Worm (Caenorhabditis elegans): ENCODE data around the gene ZK1055.6.

Gene ZK1055.6

ce11 chrV:6554308-6554707, 48.1 kb downstream of the ZK1055.6 start, which contains the start of gene K04A8.19:
K04A8.19 (minus strand) TSS chrV:6554408.
- TF ChIP-seq pes-1 (GFP tag; IDR thresholded peaks at IDR 0.05) (no peak), hmg-4 (GFP tag; optimal IDR thresholded peaks at IDR 0.05) (no peak), tbx-37 (GFP tag; conservative IDR thresholded peaks at IDR 0.05) (no peak), hnd-1 (tag; optimal IDR thresholded peaks at IDR 0.05) (no peak), ets-7 (tag; optimal IDR thresholded peaks at IDR 0.05) (no peak), flt-1 (GFP tag; IDR thresholded peaks at IDR 0.05) (no peak), aly-1 (tag; optimal IDR thresholded peaks at IDR 0.05) (no peak), hmbx-1 (tag; optimal IDR thresholded peaks at IDR 0.05) (no peak), tra-4 (tag; optimal IDR thresholded peaks at IDR 0.05) (no peak), sea-1 (GFP tag; conservative IDR thresholded peaks at IDR 0.05) (no peak), ama-1 (optimal IDR thresholded peaks at IDR 0.05) (no peak), F13C5.2 (tag; optimal IDR thresholded peaks at IDR 0.05) (no peak), tbx-11 (GFP tag; IDR thresholded peaks at IDR 0.05) (no peak), B0310.2 (tag; optimal IDR thresholded peaks at IDR 0.05) (no peak), ceh-36 (tag; optimal IDR thresholded peaks at IDR 0.05) (no peak), scrt-1 (GFP tag; IDR thresholded peaks at IDR 0.05) (no peak), ceh-13 (GFP tag; optimal IDR thresholded peaks at IDR 0.05) (no peak)

- 0 out of 2 replicates have a peak, but pooled peaks have one; percentile 39 for TF ChIP-seq tbx-37 (GFP tag; conservative IDR thresholded peaks at IDR 0.05)
- no peak; the same call in 1 of the 2 replicates for TF ChIP-seq pes-1 (GFP tag; IDR thresholded peaks at IDR 0.05)
- no peak for TF ChIP-seq hmbx-1 (tag; optimal IDR thresholded peaks at IDR 0.05)
- TF ChIP-seq ceh-36 (tag; optimal IDR thresholded peaks at IDR 0.05): peak; percentile 23
- no peak for TF ChIP-seq tbx-11 (GFP tag; IDR thresholded peaks at IDR 0.05)
- TF ChIP-seq scrt-1 (GFP tag; IDR thresholded peaks at IDR 0.05): peak; percentile 62; the same call in 1 of the 2 replicates
- TF ChIP-seq flt-1 (GFP tag; IDR thresholded peaks at IDR 0.05): peak; percentile 48
These were observed 50.6 kb downstream of the ZK1055.6 start, which contains the start of gene twk-10 for ce11 chrV:6551707-6552390. twk-10 (plus strand) TSS chrV:6552340.

- TF ChIP-seq ama-1 (optimal IDR thresholded peaks at IDR 0.05) (no peak), ceh-13 (GFP tag; optimal IDR thresholded peaks at IDR 0.05) (no peak), sea-1 (GFP tag; conservative IDR thresholded peaks at IDR 0.05) (no peak), ceh-36 (tag; optimal IDR thresholded peaks at IDR 0.05) (no peak), tbx-11 (GFP tag; IDR thresholded peaks at IDR 0.05) (no peak), scrt-1 (GFP tag; IDR thresholded peaks at IDR 0.05) (no peak), aly-1 (tag; optimal IDR thresholded peaks at IDR 0.05) (no peak), ets-7 (tag; optimal IDR thresholded peaks at IDR 0.05) (no peak), hmg-4 (GFP tag; optimal IDR thresholded peaks at IDR 0.05) (no peak), tra-4 (tag; optimal IDR thresholded peaks at IDR 0.05) (no peak), tbx-37 (GFP tag; conservative IDR thresholded peaks at IDR 0.05) (no peak)
These were observed 52.5 kb downstream of the ZK1055.6 start, which contains the start of gene lipl-4 for ce11 chrV:6549871-6550270. lipl-4 (plus strand) TSS chrV:6550171.
